Fruit fly (Drosophila melanogaster) whole organism, embryonic: ENCODE measurements around the gene Est-P.
A peak's percentile ranks its signal among the peaks of the same experiment; 100 is the strongest.

ENCODE experiments used
- BEAF-32 ChIP-seq: fragments of 200-800 bp; sonication (Bioruptor generic); optimal IDR thresholded peaks from 3 replicates; lab custom pipeline; 2017; ENCODE audit warnings: missing biosample characterization, missing genetic modification characterization, mild to moderate bottlenecking, moderate library complexity, missing genetic modification reagents
- Bdp1 ChIP-seq: fragments of 200-800 bp; sonication (Bioruptor generic); optimal IDR thresholded peaks from 3 replicates; lab custom pipeline; 2016; ENCODE audit warnings: missing biosample characterization, missing genetic modification characterization
- CG1024 ChIP-seq: fragments of 200-800 bp; sonication (Bioruptor generic); IDR thresholded peaks from 2 replicates; pipeline ENCODE4 v1.3.6; 2022; ENCODE audit warnings: missing biosample characterization, missing genetic modification characterization
- CG10959 ChIP-seq: fragments of 200-800 bp; sonication (Bioruptor generic); IDR thresholded peaks from 2 replicates; pipeline ENCODE4 v1.3.6; 2022; ENCODE audit warnings: missing biosample characterization, missing genetic modification characterization
- CG11504 ChIP-seq: fragments of 200-800 bp; sonication (Bioruptor generic); optimal IDR thresholded peaks from 3 replicates; lab custom pipeline; 2019; ENCODE audit warnings: missing biosample characterization, mild to moderate bottlenecking, missing genetic modification characterization, moderate library complexity
- CG12071 ChIP-seq: fragments of 200-800 bp; sonication (Bioruptor generic); optimal IDR thresholded peaks from 3 replicates; lab custom pipeline; 2018; ENCODE audit warnings: missing biosample characterization, mild to moderate bottlenecking, missing genetic modification characterization
- CG13287 ChIP-seq: fragments of 200-800 bp; sonication (Bioruptor generic); IDR thresholded peaks from 2 replicates; pipeline ENCODE4 v1.3.6; 2022; ENCODE audit warnings: missing biosample characterization, missing genetic modification characterization; ENCODE audit not compliant: partially characterized antibody
- CG13424 ChIP-seq: fragments of 200-800 bp; sonication (Bioruptor generic); optimal IDR thresholded peaks from 2 replicates; lab custom pipeline; 2019; ENCODE audit warnings: missing biosample characterization, mild to moderate bottlenecking, missing genetic modification characterization, moderate library complexity
- CG16779 ChIP-seq: fragments of 200-800 bp; sonication (Bioruptor generic); IDR thresholded peaks from 2 replicates; pipeline ENCODE4 v1.3.6; 2022; ENCODE audit warnings: missing biosample characterization, missing genetic modification characterization
- CG17612 ChIP-seq: fragments of 200-800 bp; sonication (Bioruptor generic); IDR thresholded peaks from 2 replicates; pipeline ENCODE4 v1.3.6; 2022; ENCODE audit warnings: missing biosample characterization, missing genetic modification characterization
- CG2120 ChIP-seq: fragments of 200-800 bp; sonication (Bioruptor generic); optimal IDR thresholded peaks from 3 replicates; lab custom pipeline; 2016; ENCODE audit warnings: missing biosample characterization, missing genetic modification characterization
- CG2678 ChIP-seq: fragments of 200-800 bp; sonication (Bioruptor generic); optimal IDR thresholded peaks from 3 replicates; lab custom pipeline; 2019; ENCODE audit warnings: missing biosample characterization, mild to moderate bottlenecking, missing genetic modification characterization, moderate library complexity
- CG2712 ChIP-seq: fragments of 200-800 bp; optimal IDR thresholded peaks from 3 replicates; lab custom pipeline; 2019; ENCODE audit warnings: missing biosample characterization, mild to moderate bottlenecking, missing genetic modification characterization, moderate library complexity
- CG5953 ChIP-seq: fragments of 200-800 bp; sonication (Bioruptor generic); IDR thresholded peaks from 2 replicates; pipeline ENCODE4 v1.3.6; 2022; ENCODE audit warnings: missing biosample characterization, missing genetic modification characterization
- CG6689 ChIP-seq: fragments of 200-800 bp; sonication (Bioruptor generic); IDR thresholded peaks from 2 replicates; pipeline ENCODE4 v1.3.6; 2022; ENCODE audit warnings: missing biosample characterization, missing genetic modification characterization
- CG6765 ChIP-seq: fragments of 200-800 bp; sonication (Bioruptor generic); optimal IDR thresholded peaks from 3 replicates; lab custom pipeline; 2017; ENCODE audit warnings: missing biosample characterization, mild to moderate bottlenecking, missing genetic modification characterization
- CG8924 ChIP-seq: fragments of 200-800 bp; optimal IDR thresholded peaks from 3 replicates; lab custom pipeline; 2019; ENCODE audit warnings: missing biosample characterization, mild to moderate bottlenecking, missing genetic modification characterization, moderate library complexity
- CG9932 ChIP-seq: fragments of 200-800 bp; sonication (Bioruptor generic); IDR thresholded peaks from 2 replicates; pipeline ENCODE4 v1.3.6; 2022; ENCODE audit warnings: missing biosample characterization, missing genetic modification characterization
- Dfd ChIP-seq, 2 experiments: fragments of >200 bp; optimal IDR thresholded peaks; 2 replicates each; lab custom pipeline; 2017; ENCODE audit warnings: missing biosample characterization in 2 of 2, missing genetic modification characterization in 2 of 2
- Dll ChIP-seq: fragments of 200-800 bp; sonication (Bioruptor generic); IDR thresholded peaks from 4 replicates; pipeline ENCODE4 v1.3.6; 2022; ENCODE audit warnings: missing biosample characterization, missing genetic modification characterization; ENCODE audit not compliant: partially characterized antibody
- Fer1 ChIP-seq: fragments of 200-800 bp; sonication (Bioruptor generic); optimal IDR thresholded peaks from 2 replicates; lab custom pipeline; 2017; ENCODE audit warnings: missing biosample characterization, mild to moderate bottlenecking, missing genetic modification characterization
- HLH4C ChIP-seq: fragments of 200-800 bp; sonication (Bioruptor generic); IDR thresholded peaks from 3 replicates; pipeline ENCODE4 v1.3.6; 2022; ENCODE audit warnings: missing biosample characterization, missing genetic modification characterization; ENCODE audit not compliant: partially characterized antibody
- HmgZ ChIP-seq: fragments of 200-800 bp; sonication (Bioruptor generic); optimal IDR thresholded peaks from 2 replicates; lab custom pipeline; 2018; ENCODE audit warnings: missing biosample characterization, mild to moderate bottlenecking, missing genetic modification characterization
- Jarid2 ChIP-seq: fragments of 200-800 bp; sonication (Bioruptor generic); optimal IDR thresholded peaks from 3 replicates; lab custom pipeline; 2017; ENCODE audit warnings: mild to moderate bottlenecking, missing biosample characterization, missing genetic modification reagents, missing genetic modification characterization
- Lpt ChIP-seq: fragments of >200 bp; optimal IDR thresholded peaks from 2 replicates; lab custom pipeline; 2018; ENCODE audit warnings: missing biosample characterization, missing genetic modification characterization
- NFAT ChIP-seq: fragments of 200-800 bp; sonication (Bioruptor generic); IDR thresholded peaks from 2 replicates; pipeline ENCODE4 v1.3.6; 2022; ENCODE audit warnings: missing biosample characterization, missing genetic modification characterization
- NK7.1 ChIP-seq: fragments of 200-800 bp; sonication (Bioruptor generic); optimal IDR thresholded peaks from 3 replicates; lab custom pipeline; 2016; ENCODE audit warnings: missing biosample characterization, missing genetic modification characterization
- Pdp1 ChIP-seq, 2 experiments: fragments of 200-800 bp; sonication (Bioruptor generic); optimal IDR thresholded peaks; 3 replicates each; lab custom pipeline; 2016; ENCODE audit warnings: missing biosample characterization in 2 of 2, missing genetic modification characterization in 2 of 2, mild to moderate bottlenecking in 1 of 2, moderate library complexity in 1 of 2
- Sin3A ChIP-seq: fragments of >200 bp; optimal IDR thresholded peaks from 2 replicates; lab custom pipeline; 2018
- Sry-δ ChIP-seq: fragments of 200-800 bp; sonication (Bioruptor generic); optimal IDR thresholded peaks from 2 replicates; lab custom pipeline; 2016; ENCODE audit warnings: missing biosample characterization, missing genetic modification characterization
- Ssrp ChIP-seq: fragments of 200-800 bp; sonication (Bioruptor generic); optimal IDR thresholded peaks from 2 replicates; lab custom pipeline; 2018; ENCODE audit warnings: missing biosample characterization, mild to moderate bottlenecking, missing genetic modification characterization, moderate library complexity
- Trl ChIP-seq, 3 experiments: fragments of >200 bp in 2 of 3; fragments of 200-800 bp in 1 of 3; sonication (Bioruptor generic) in 1 of 3; optimal IDR thresholded peaks; 2 replicates in 1 of 3; 3 replicates in 2 of 3; lab custom pipeline; 2016 to 2017; ENCODE audit warnings: missing biosample characterization in 1 of 3, missing genetic modification characterization in 1 of 3
- bsh ChIP-seq, 2 experiments: fragments of 200-800 bp; sonication (Bioruptor generic); optimal IDR thresholded peaks; 2 replicates each; lab custom pipeline; 2017 to 2018; ENCODE audit warnings: mild to moderate bottlenecking in 2 of 2, missing biosample characterization in 2 of 2, missing genetic modification characterization in 2 of 2, moderate library complexity in 1 of 2
- caup ChIP-seq: fragments of 200-800 bp; sonication (Bioruptor generic); optimal IDR thresholded peaks from 3 replicates; lab custom pipeline; 2017; ENCODE audit warnings: missing biosample characterization, mild to moderate bottlenecking, missing genetic modification characterization, moderate library complexity; ENCODE audit not compliant: severe bottlenecking
- cg ChIP-seq: fragments of 200-800 bp; sonication (Bioruptor generic); optimal IDR thresholded peaks from 3 replicates; lab custom pipeline; 2019; ENCODE audit warnings: missing biosample characterization, mild to moderate bottlenecking, missing genetic modification characterization, moderate library complexity
- crol ChIP-seq: fragments of 200-800 bp; sonication (Bioruptor generic); IDR thresholded peaks from 2 replicates; pipeline ENCODE4 v1.3.6; 2022; ENCODE audit warnings: missing biosample characterization, missing genetic modification characterization
- ewg ChIP-seq: fragments of 200-800 bp; sonication (Bioruptor generic); optimal IDR thresholded peaks from 3 replicates; lab custom pipeline; 2017; ENCODE audit warnings: mild to moderate bottlenecking, missing biosample characterization, missing genetic modification reagents, missing genetic modification characterization
- gt ChIP-seq: fragments of 200-800 bp; sonication (Bioruptor generic); IDR thresholded peaks from 2 replicates; pipeline ENCODE4 v1.3.6; 2022; ENCODE audit warnings: missing biosample characterization, missing genetic modification characterization
- hkb ChIP-seq, 2 experiments: fragments of 200-800 bp in 1 of 2; fragments of >200 bp in 1 of 2; sonication (Bioruptor generic) in 1 of 2; IDR thresholded peaks in 1 of 2; optimal IDR thresholded peaks in 1 of 2; 2 replicates each; pipeline versions ENCODE4 v1.3.6 to Lab custom; 2017 to 2022; ENCODE audit warnings: missing biosample characterization in 1 of 2, missing genetic modification characterization in 1 of 2
- knrl ChIP-seq: fragments of 200-800 bp; sonication (Bioruptor generic); IDR thresholded peaks from 3 replicates; pipeline ENCODE4 v1.3.6; 2022; ENCODE audit warnings: missing biosample characterization, missing genetic modification characterization; ENCODE audit not compliant: partially characterized antibody
- lbe ChIP-seq: fragments of 200-800 bp; sonication (Bioruptor generic); optimal IDR thresholded peaks from 2 replicates; lab custom pipeline; 2016; ENCODE audit warnings: missing biosample characterization, mild to moderate bottlenecking, missing genetic modification characterization
- lov ChIP-seq, 2 experiments: fragments of 200-800 bp in 1 of 2; fragments of >200 bp in 1 of 2; sonication (Bioruptor generic) in 1 of 2; IDR thresholded peaks in 1 of 2; optimal IDR thresholded peaks in 1 of 2; 2 replicates in 1 of 2; 3 replicates in 1 of 2; pipeline versions ENCODE4 v1.3.6 to Lab custom; 2017 to 2022; ENCODE audit warnings: missing biosample characterization in 1 of 2, missing genetic modification characterization in 1 of 2
- pb ChIP-seq: fragments of 200-800 bp; sonication (Bioruptor generic); optimal IDR thresholded peaks from 3 replicates; lab custom pipeline; 2016; ENCODE audit warnings: missing biosample characterization, missing genetic modification characterization
- sens-2 ChIP-seq: fragments of 200-800 bp; sonication (Bioruptor generic); IDR thresholded peaks from 2 replicates; pipeline ENCODE4 v1.3.6; 2022; ENCODE audit warnings: missing biosample characterization, missing genetic modification characterization
- seq ChIP-seq: fragments of 200-800 bp; sonication (Bioruptor generic); IDR thresholded peaks from 2 replicates; pipeline ENCODE4 v1.3.6; 2022; ENCODE audit warnings: missing biosample characterization, missing genetic modification characterization
- stwl ChIP-seq: fragments of 200-800 bp; sonication (Bioruptor generic); optimal IDR thresholded peaks from 3 replicates; lab custom pipeline; 2018; ENCODE audit warnings: missing biosample characterization, mild to moderate bottlenecking, missing genetic modification characterization, moderate library complexity
- tll ChIP-seq, 2 experiments: fragments of 200-800 bp in 1 of 2; fragments of >200 bp in 1 of 2; sonication (Bioruptor generic) in 1 of 2; optimal IDR thresholded peaks; 2 replicates each; lab custom pipeline; 2017 to 2019; ENCODE audit warnings: missing biosample characterization in 2 of 2, missing genetic modification characterization in 2 of 2, mild to moderate bottlenecking in 1 of 2, moderate library complexity in 1 of 2
- unpg ChIP-seq: fragments of 200-800 bp; sonication (Bioruptor generic); optimal IDR thresholded peaks from 3 replicates; lab custom pipeline; 2018; ENCODE audit warnings: missing biosample characterization, mild to moderate bottlenecking, missing genetic modification characterization, moderate library complexity
- vfl ChIP-seq: fragments of 200-800 bp; sonication (Bioruptor generic); optimal IDR thresholded peaks from 2 replicates; lab custom pipeline; 2016; ENCODE audit warnings: missing biosample characterization, missing genetic modification characterization

The Est-P gene

dm6 chr3L:12203736-12204135, 13.2 kb downstream of the Est-P start, which contains the start of gene Ak1 (continued):
- TF ChIP-seq CG13424 (tag; lab: Kevin White, UChicago), result no peak
- no peak for TF ChIP-seq CG2120 (GFP tag; lab: Kevin White, UChicago)
- no peak for TF ChIP-seq Dll (GFP tag; lab: Robert Waterston, UW)
- no peak for TF ChIP-seq BEAF-32
- peak; percentile 78 for TF ChIP-seq Jarid2 (GFP tag; lab: Kevin White, UChicago)
- TF ChIP-seq CG1024 (GFP tag; lab: Robert Waterston, UW), result no peak
- TF ChIP-seq caup (GFP tag; lab: Kevin White, UChicago), result no peak
- no peak for TF ChIP-seq Pdp1 (GFP tag; optimal IDR thresholded peaks at IDR 0.05; lab: Kevin White, UChicago)
- peak; percentile 28 for TF ChIP-seq Fer1 (GFP tag; lab: Kevin White, UChicago)
- no peak for TF ChIP-seq CG12071 (GFP tag; lab: Kevin White, UChicago)
- no peak for TF ChIP-seq Lpt (GFP tag; lab: Kevin White, UChicago)
- TF ChIP-seq crol, result no peak
- no peak for TF ChIP-seq CG6689 (GFP tag; lab: Robert Waterston, UW)
- TF ChIP-seq lov (optimal IDR thresholded peaks at IDR 0.05; lab: Kevin White, UChicago), result no peak
- no peak for TF ChIP-seq lov (GFP tag; IDR thresholded peaks at IDR 0.05; lab: Robert Waterston, UW)
- no peak for TF ChIP-seq Sin3A (lab: Kevin White, UChicago)
- TF ChIP-seq bsh (GFP tag; optimal IDR thresholded peaks at IDR 0.05; lab: Kevin White, UChicago), result no peak
- TF ChIP-seq CG2712 (tag; lab: Kevin White, UChicago), result no peak
- peak in 1 of 2 experiments; percentile 23 for TF ChIP-seq Trl (optimal IDR thresholded peaks at IDR 0.05; lab: Kevin White, UChicago)
- TF ChIP-seq Trl (GFP tag; optimal IDR thresholded peaks at IDR 0.05; lab: Kevin White, UChicago), result no peak
- no peak for TF ChIP-seq CG5953 (GFP tag; lab: Robert Waterston, UW)
- TF ChIP-seq seq (GFP tag; lab: Robert Waterston, UW), result no peak
- TF ChIP-seq CG8924 (tag; lab: Kevin White, UChicago), result no peak
- TF ChIP-seq knrl (GFP tag; lab: Robert Waterston, UW), result no peak
- no peak for TF ChIP-seq Dfd (GFP tag; optimal IDR thresholded peaks at IDR 0.05; lab: Kevin White, UChicago)
- TF ChIP-seq CG6765 (GFP tag; lab: Kevin White, UChicago), result peak; percentile 41
- no peak for TF ChIP-seq gt
- TF ChIP-seq CG9932 (GFP tag; lab: Robert Waterston, UW), result no peak; the same call in 1 of the 2 replicates
- TF ChIP-seq unpg (GFP tag; lab: Kevin White, UChicago), result no peak
- no peak for TF ChIP-seq CG11504 (tag; lab: Kevin White, UChicago)
- no peak for TF ChIP-seq Sry-δ (GFP tag; lab: Kevin White, UChicago)
- no peak for TF ChIP-seq NK7.1 (GFP tag; lab: Kevin White, UChicago)
- TF ChIP-seq Ssrp (tag; lab: Kevin White, UChicago), result no peak
- TF ChIP-seq sens-2 (GFP tag; lab: Robert Waterston, UW), result no peak
- TF ChIP-seq CG13287 (GFP tag; lab: Robert Waterston, UW), result no peak
- TF ChIP-seq Bdp1 (GFP tag; lab: Kevin White, UChicago), result no peak
- no peak for TF ChIP-seq vfl (GFP tag; lab: Kevin White, UChicago)
- no peak for TF ChIP-seq pb (GFP tag; lab: Kevin White, UChicago)
- TF ChIP-seq ewg, result peak; percentile 12
- TF ChIP-seq CG10959 (GFP tag; lab: Robert Waterston, UW), result no peak
- TF ChIP-seq NFAT (GFP tag; lab: Robert Waterston, UW), result no peak
- TF ChIP-seq lbe (GFP tag; lab: Kevin White, UChicago), result no peak
- no peak for TF ChIP-seq hkb (optimal IDR thresholded peaks at IDR 0.05; lab: Kevin White, UChicago)
- TF ChIP-seq hkb (GFP tag; IDR thresholded peaks at IDR 0.05; lab: Robert Waterston, UW), result 0 out of 2 replicates have a peak, but pooled peaks have one; percentile 15
- peak; percentile 47; the same call in 1 of the 3 replicates for TF ChIP-seq HLH4C (GFP tag; lab: Robert Waterston, UW)
- no peak for TF ChIP-seq CG16779 (GFP tag; lab: Robert Waterston, UW)
- TF ChIP-seq CG2678 (tag; lab: Kevin White, UChicago), result no peak
- no peak for TF ChIP-seq stwl (tag; lab: Kevin White, UChicago)
- TF ChIP-seq tll (GFP tag; optimal IDR thresholded peaks at IDR 0.05; lab: Kevin White, UChicago), result no peak
- TF ChIP-seq cg, result no peak
- TF ChIP-seq CG17612, result no peak
- TF ChIP-seq HmgZ (tag; lab: Kevin White, UChicago), result peak; percentile 42
